Fruit fly (Drosophila melanogaster) whole organism: Measurements from ENCODE around the gene CG13856.

Experiments
- CG8478 ChIP-seq: fragments of >200 bp; optimal IDR thresholded peaks from 2 replicates; lab custom pipeline; 2018; ENCODE audit warnings: inconsistent platforms
- Dll ChIP-seq: fragments of >200 bp; optimal IDR thresholded peaks from 2 replicates; lab custom pipeline; 2017
- EcR ChIP-seq, 2 experiments: fragments of >200 bp; optimal IDR thresholded peaks; 2 replicates each; lab custom pipeline; 2017; ENCODE audit warnings: missing biosample characterization in 2 of 2, missing genetic modification characterization in 2 of 2, missing genetic modification reagents in 2 of 2
- pan ChIP-seq: fragments of >200 bp; optimal IDR thresholded peaks from 2 replicates; lab custom pipeline; 2017
- psq ChIP-seq: fragments of >200 bp; optimal IDR thresholded peaks from 2 replicates; lab custom pipeline; 2017
- usp ChIP-seq: fragments of >200 bp; optimal IDR thresholded peaks from 2 replicates; lab custom pipeline; 2017; ENCODE audit warnings: missing biosample characterization, missing genetic modification characterization, mixed read lengths

CG13856 gene

dm6 chr3R:22375674-22376073 is 26.8 kb upstream of the CG13856 start, which contains the start of gene CG18596:
Gene CG18596 (plus strand): TSS chr3R:22375923.
- TF ChIP-seq CG8478 (no peak), pan (no peak), EcR (GFP tag; optimal IDR thresholded peaks at IDR 0.05; lab: Kevin White, UChicago) (no peak), psq (no peak), Dll (no peak), usp (no peak)

- TF ChIP-seq Dll (no peak), usp (no peak), psq (no peak), CG8478 (no peak), pan (no peak), EcR (GFP tag; optimal IDR thresholded peaks at IDR 0.05; lab: Kevin White, UChicago) (no peak)
Observed at dm6 chr3R:22379942-22380341, 22.5 kb upstream of the CG13856 start, which contains the start of gene CG34149. Gene CG34149 (plus strand): TSS chr3R:22380128.

- TF ChIP-seq EcR (GFP tag; optimal IDR thresholded peaks at IDR 0.05; lab: Kevin White, UChicago) (no peak), pan (no peak), CG8478 (no peak)
Observed at dm6 chr3R:22381077-22381476, 21.4 kb upstream of the CG13856 start, which contains the start of gene CG43342. Gene CG43342 (plus strand): TSS chr3R:22381340.

- no peak for TF ChIP-seq Dll
- no peak for TF ChIP-seq pan
- no peak for TF ChIP-seq EcR (GFP tag; optimal IDR thresholded peaks at IDR 0.05; lab: Kevin White, UChicago)
- TF ChIP-seq psq: no peak
- no peak for TF ChIP-seq CG8478
- TF ChIP-seq usp: no peak
Observed at dm6 chr3R:22381735-22382134, 20.7 kb upstream of the CG13856 start, which contains the start of gene Gpdh3. Gene Gpdh3 (plus strand): TSS chr3R:22382035.

- TF ChIP-seq Dll (no peak), CG8478 (no peak), pan (no peak), usp (no peak), psq (no peak), EcR (GFP tag; optimal IDR thresholded peaks at IDR 0.05; lab: Kevin White, UChicago) (no peak)
Observed at dm6 chr3R:22389614-22390013, 12.8 kb upstream of the CG13856 start, which contains the start of the genes CAH8 and CG7059. Gene CAH8 (minus strand): TSS chr3R:22389714. Gene CG7059 (plus strand): TSS chr3R:22389780.

dm6 chr3R:22390109-22390508 is 12.3 kb upstream of the CG13856 start:
- TF ChIP-seq pan (no peak), Dll (no peak), CG8478 (no peak), usp (no peak), psq (no peak), EcR (GFP tag; optimal IDR thresholded peaks at IDR 0.05; lab: Kevin White, UChicago) (no peak)

- no peak for TF ChIP-seq CG8478
- no peak for TF ChIP-seq psq
- no peak for TF ChIP-seq usp
- TF ChIP-seq Dll: no peak
- TF ChIP-seq pan: no peak
Observed at dm6 chr3R:22394004-22394403, 8.5 kb upstream of the CG13856 start, which contains the start of gene CG13857. Gene CG13857 (minus strand): TSS chr3R:22394104.

- TF ChIP-seq CG8478 (no peak), psq (no peak), EcR (GFP tag; optimal IDR thresholded peaks at IDR 0.05; lab: Kevin White, UChicago) (no peak), pan (no peak), Dll (no peak), usp (no peak)
Observed at dm6 chr3R:22395409-22396178, 6.9 kb upstream of the CG13856 start.

- TF ChIP-seq CG8478 (no peak), EcR (GFP tag; optimal IDR thresholded peaks at IDR 0.05; lab: Kevin White, UChicago) (no peak), psq (no peak), usp (no peak), Dll (no peak), pan (no peak)
Observed at dm6 chr3R:22396238-22396772, 6.2 kb upstream of the CG13856 start.

- TF ChIP-seq EcR (GFP tag; optimal IDR thresholded peaks at IDR 0.05; lab: Kevin White, UChicago): no peak
- no peak for TF ChIP-seq Dll
- peak; percentile 44 for TF ChIP-seq CG8478
Observed at dm6 chr3R:22397068-22397700, 5.3 kb upstream of the CG13856 start.

dm6 chr3R:22400246-22400645 is 2.2 kb upstream of the CG13856 start:
- TF ChIP-seq usp: no peak
- no peak for TF ChIP-seq EcR (GFP tag; optimal IDR thresholded peaks at IDR 0.05; lab: Kevin White, UChicago)
- no peak for TF ChIP-seq Dll
- TF ChIP-seq pan: no peak
- TF ChIP-seq psq: no peak

dm6 chr3R:22405639-22406038 is 3.2 kb downstream of the CG13856 start, which contains the start of gene CG13855:
Gene CG13855 (plus strand): TSS chr3R:22405939.
- TF ChIP-seq Dll (no peak), pan (no peak), usp (no peak), EcR (GFP tag; optimal IDR thresholded peaks at IDR 0.05; lab: Kevin White, UChicago) (no peak), psq (no peak), CG8478 (no peak)

- no peak for TF ChIP-seq usp
- no peak for TF ChIP-seq CG8478
- no peak for TF ChIP-seq psq
- TF ChIP-seq pan: no peak
- no peak for TF ChIP-seq Dll
- no peak for TF ChIP-seq EcR (GFP tag; optimal IDR thresholded peaks at IDR 0.05; lab: Kevin White, UChicago)
Observed at dm6 chr3R:22410537-22411360, 8.3 kb downstream of the CG13856 start, which contains the start of the genes CG13850 and lqfR. Gene CG13850 (minus strand): TSS chr3R:22410915. Gene lqfR (plus strand): TSS chr3R:22411301.
